Worm (Caenorhabditis elegans): ENCODE data around the gene Y38E10A.3.
"Not testable (repeated sequence)": the region's sequence is repeated elsewhere in the genome, so short reads cannot be mapped to it uniquely, and the experiment has no call there.

Y38E10A.3 gene

DNA sequence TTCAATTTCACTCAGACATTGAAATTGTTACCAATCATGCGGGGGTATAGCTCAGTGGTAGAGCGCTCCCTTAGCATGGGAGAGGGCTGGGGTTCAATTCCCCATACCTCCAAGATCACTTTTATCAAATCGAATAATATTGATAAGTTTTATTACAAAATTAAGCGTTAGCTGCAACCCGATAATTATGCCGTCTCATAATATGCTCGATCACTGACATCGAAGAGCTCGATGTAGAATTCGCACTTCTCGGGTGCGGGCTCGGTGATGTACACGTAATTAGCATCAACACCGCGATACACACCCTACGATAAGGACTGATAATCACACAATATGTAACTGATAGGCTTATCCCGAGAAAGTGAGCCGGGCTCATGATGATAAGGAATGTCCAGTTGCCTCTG is 32.0 kb downstream of the Y38E10A.3 start:
- TF ChIP-seq elt-2 (tag; optimal IDR thresholded peaks at IDR 0.05) = peak; percentile 89
- TF ChIP-seq dmd-4 (tag; optimal IDR thresholded peaks at IDR 0.05; ENCODE audit: borderline replicate concordance) = no peak
- TF ChIP-seq ttx-3 (tag; optimal IDR thresholded peaks at IDR 0.05) = no peak

ce11 chrII:12541670-12542080 is 32.9 kb downstream of the Y38E10A.3 start:
- peak; percentile 26 for TF ChIP-seq elt-2 (tag; optimal IDR thresholded peaks at IDR 0.05)

- TF ChIP-seq madf-2 (tag; optimal IDR thresholded peaks at IDR 0.05) = no peak
- TF ChIP-seq hlh-8 (tag; optimal IDR thresholded peaks at IDR 0.05) = no peak
- no peak for TF ChIP-seq zip-5 (tag; optimal IDR thresholded peaks at IDR 0.05)
- TF ChIP-seq pros-1 (tag; optimal IDR thresholded peaks at IDR 0.05) = no peak
- TF ChIP-seq ets-4 (tag; optimal IDR thresholded peaks at IDR 0.05) = no peak
- TF ChIP-seq ceh-45 (GFP tag; IDR thresholded peaks at IDR 0.05) = no peak
- no peak for TF ChIP-seq eyg-1 (tag; optimal IDR thresholded peaks at IDR 0.05)
- no peak for TF ChIP-seq ceh-18 (tag; optimal IDR thresholded peaks at IDR 0.05)
Measured at ce11 chrII:12539395-12539794, 35.2 kb downstream of the Y38E10A.3 start.

DNA sequence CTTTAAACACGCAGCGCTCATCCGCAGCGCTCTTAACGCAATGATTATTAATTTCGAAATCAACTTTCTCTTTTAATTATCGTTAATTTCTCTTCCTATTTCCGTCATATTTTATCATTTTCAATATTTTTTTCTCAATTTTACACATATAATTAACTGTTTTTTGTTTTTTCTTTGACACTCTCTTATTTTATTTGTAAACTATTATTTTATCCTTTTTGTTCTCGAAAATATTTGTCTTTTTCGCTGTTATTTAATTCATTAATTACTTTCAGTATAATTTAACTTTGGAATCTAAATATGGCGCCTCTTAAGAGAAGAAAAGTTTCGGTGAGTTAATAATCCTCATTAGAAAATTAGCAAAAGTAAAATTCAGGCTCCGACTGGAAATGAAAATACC is 38.4 kb downstream of the Y38E10A.3 start, which contains the start of gene F49C5.3:
Gene F49C5.3 (plus strand): TSS at position 301 of the 400 bp plus-strand sequence.
- TF ChIP-seq hlh-30 (tag; optimal IDR thresholded peaks at IDR 0.05; ENCODE audit: insufficient read depth); fax-1 (tag; optimal IDR thresholded peaks at IDR 0.05); che-1 (tag; optimal IDR thresholded peaks at IDR 0.05): not testable (repeated sequence)

DNA sequence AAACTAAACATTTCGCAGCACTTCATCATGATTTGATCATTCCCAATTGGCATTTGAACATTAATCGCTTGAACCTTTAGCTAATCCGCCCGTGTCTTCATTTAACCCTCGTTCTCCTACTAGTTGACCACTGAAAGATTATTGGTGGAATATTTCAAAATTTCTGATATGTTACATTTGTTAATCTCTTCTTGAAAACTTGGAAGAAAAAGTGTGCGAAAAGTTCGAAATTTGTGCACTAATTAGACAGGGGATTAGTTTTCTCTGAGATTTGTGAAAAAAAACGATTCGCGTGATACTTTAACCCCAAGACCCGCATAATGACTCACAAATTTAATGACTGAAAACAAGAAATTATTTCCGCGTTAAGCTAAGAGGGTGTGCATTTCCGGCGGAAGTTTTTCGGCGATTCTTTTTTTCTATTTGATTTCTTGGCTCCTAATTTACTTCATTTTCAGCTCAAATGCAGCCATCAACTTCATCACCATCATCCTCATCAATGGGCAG is 39.2 kb downstream of the Y38E10A.3 start, which contains the start of gene nimk-1:
Gene nimk-1 (plus strand): TSS at position 457 of the 507 bp plus-strand sequence.
- TF ChIP-seq ceh-14 (tag; optimal IDR thresholded peaks at IDR 0.05) = no peak
- TF ChIP-seq unc-42 (tag; optimal IDR thresholded peaks at IDR 0.05) = no peak
- no peak for TF ChIP-seq madf-2 (tag; optimal IDR thresholded peaks at IDR 0.05)
- TF ChIP-seq sdc-2 (tag; optimal IDR thresholded peaks at IDR 0.05) = no peak
- TF ChIP-seq ceh-48 (tag; optimal IDR thresholded peaks at IDR 0.05) = no peak
- no peak for TF ChIP-seq nhr-232 (tag; optimal IDR thresholded peaks at IDR 0.05)
- TF ChIP-seq C08G9.2 (tag; optimal IDR thresholded peaks at IDR 0.05) = no peak
- TF ChIP-seq eyg-1 (tag; optimal IDR thresholded peaks at IDR 0.05) = no peak
- TF ChIP-seq sox-2 (GFP tag; IDR thresholded peaks at IDR 0.05) = no peak
- TF ChIP-seq pros-1 (tag; optimal IDR thresholded peaks at IDR 0.05) = no peak

ce11 chrII:12530958-12531357 is 43.6 kb downstream of the Y38E10A.3 start, which contains the start of gene srx-120:
TSS of gene srx-120 (plus strand) at chrII:12531258.
- TF ChIP-seq unc-42 (tag; optimal IDR thresholded peaks at IDR 0.05) (no peak), pha-4 (tag; optimal IDR thresholded peaks at IDR 0.05) (no peak), madf-2 (tag; optimal IDR thresholded peaks at IDR 0.05) (no peak), ceh-30 (tag; optimal IDR thresholded peaks at IDR 0.05) (no peak), hlh-30 (tag; optimal IDR thresholded peaks at IDR 0.05; ENCODE audit: insufficient read depth) (no peak), sdc-2 (tag; optimal IDR thresholded peaks at IDR 0.05) (no peak), rnt-1 (tag; optimal IDR thresholded peaks at IDR 0.05) (no peak), mec-3 (tag; optimal IDR thresholded peaks at IDR 0.05; ENCODE audit: borderline replicate concordance) (no peak), gmeb-2 (tag; optimal IDR thresholded peaks at IDR 0.05) (no peak), pax-1 (tag; optimal IDR thresholded peaks at IDR 0.05) (no peak), pat-9 (tag; optimal IDR thresholded peaks at IDR 0.05) (no peak)

DNA sequence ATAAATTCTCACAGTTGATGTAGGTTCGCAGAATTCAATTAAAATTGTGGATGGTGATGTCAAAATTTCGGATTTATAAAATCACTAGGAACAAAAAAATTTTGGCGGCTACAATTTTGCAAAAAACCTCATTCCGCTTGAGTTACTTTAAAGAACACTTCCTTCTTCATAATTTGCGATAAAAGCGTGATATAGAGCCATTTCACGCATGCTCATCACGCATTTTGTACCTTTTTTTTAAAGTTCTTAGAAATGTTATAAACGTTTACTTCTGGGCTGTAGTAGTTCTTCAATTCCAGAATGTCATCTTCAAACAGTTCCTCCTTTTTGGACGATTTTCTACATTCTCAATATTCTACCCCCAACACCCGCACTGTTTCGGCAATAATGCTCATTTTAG is 46.6 kb downstream of the Y38E10A.3 start, which contains the start of gene srx-119:
Gene srx-119 (plus strand): TSS at position 301 of the 400 bp plus-strand sequence.
- TF ChIP-seq odd-2 (tag; optimal IDR thresholded peaks at IDR 0.05) = no peak
- TF ChIP-seq lin-11 (tag; optimal IDR thresholded peaks at IDR 0.05) = no peak
